Worm (Caenorhabditis elegans): ENCODE data around the gene srbc-43.
A peak's percentile ranks its signal among the peaks of the same experiment; 100 is the strongest.

The srbc-43 gene

ce11 chrV:12819792-12820453 lies 29.6 kb upstream of the srbc-43 start, which contains the start of the genes ZC443.4 and ugt-18:
Gene ZC443.4 (minus strand): TSS chrV:12819886.
Gene ugt-18 (plus strand): TSS chrV:12820260.
- no peak for TF ChIP-seq ceh-83 (GFP tag; optimal IDR thresholded peaks at IDR 0.05)
- no peak for TF ChIP-seq ceh-39 (tag; optimal IDR thresholded peaks at IDR 0.05)
- no peak for TF ChIP-seq mls-2 (tag; optimal IDR thresholded peaks at IDR 0.05)
- no peak for TF ChIP-seq ces-1 (GFP tag; optimal IDR thresholded peaks at IDR 0.05)
- TF ChIP-seq nhr-237 (tag; optimal IDR thresholded peaks at IDR 0.05) = no peak
- TF ChIP-seq mep-1 (tag; optimal IDR thresholded peaks at IDR 0.05) = no peak
- TF ChIP-seq nhr-76 (tag; optimal IDR thresholded peaks at IDR 0.05) = no peak
- no peak for TF ChIP-seq elt-3 (tag; optimal IDR thresholded peaks at IDR 0.05)
- TF ChIP-seq mab-5 (tag; optimal IDR thresholded peaks at IDR 0.05) = no peak
- no peak for TF ChIP-seq bed-3 (GFP tag; optimal IDR thresholded peaks at IDR 0.05)
- no peak for TF ChIP-seq lsy-2 (tag; optimal IDR thresholded peaks at IDR 0.05)

- no peak for TF ChIP-seq ceh-83 (GFP tag; optimal IDR thresholded peaks at IDR 0.05)
- TF ChIP-seq drap-1 (GFP tag; optimal IDR thresholded peaks at IDR 0.05) = no peak
- TF ChIP-seq mep-1 (tag; optimal IDR thresholded peaks at IDR 0.05) = no peak
- peak; percentile 20 for TF ChIP-seq ham-2 (GFP tag; optimal IDR thresholded peaks at IDR 0.05)
Observed at ce11 chrV:12819155-12819554, 28.8 kb upstream of the srbc-43 start.

- TF ChIP-seq ces-1 (GFP tag; optimal IDR thresholded peaks at IDR 0.05) (peak; percentile 96), lsy-2 (tag; optimal IDR thresholded peaks at IDR 0.05) (no peak), sptf-1 (tag; optimal IDR thresholded peaks at IDR 0.05) (no peak)
Observed at ce11 chrV:12818486-12818885, 28.2 kb upstream of the srbc-43 start.

ce11 chrV:12816672-12817071 lies 26.4 kb upstream of the srbc-43 start:
- TF ChIP-seq lin-32 (GFP tag; optimal IDR thresholded peaks at IDR 0.05) (no peak), lsy-2 (tag; optimal IDR thresholded peaks at IDR 0.05) (no peak), ces-1 (GFP tag; optimal IDR thresholded peaks at IDR 0.05) (no peak), mls-2 (tag; optimal IDR thresholded peaks at IDR 0.05) (no peak)

- TF ChIP-seq unc-62 (GFP tag; optimal IDR thresholded peaks at IDR 0.05) = no peak
- no peak for TF ChIP-seq elt-3 (tag; optimal IDR thresholded peaks at IDR 0.05)
- no peak for TF ChIP-seq ztf-11 (tag; optimal IDR thresholded peaks at IDR 0.05)
- TF ChIP-seq elt-1 (tag; optimal IDR thresholded peaks at IDR 0.05; ENCODE audit: borderline replicate concordance, insufficient read depth) = no peak
- TF ChIP-seq hlh-1 (tag; optimal IDR thresholded peaks at IDR 0.05) = no peak
- no peak for TF ChIP-seq lsy-2 (tag; optimal IDR thresholded peaks at IDR 0.05)
- no peak for TF ChIP-seq nhr-2 (tag; optimal IDR thresholded peaks at IDR 0.05)
- no peak for TF ChIP-seq mab-5 (tag; optimal IDR thresholded peaks at IDR 0.05)
Observed at ce11 chrV:12815386-12815785, 25.1 kb upstream of the srbc-43 start.

ce11 chrV:12814481-12814882 lies 24.2 kb upstream of the srbc-43 start:
- TF ChIP-seq ztf-11 (tag; optimal IDR thresholded peaks at IDR 0.05) (peak; percentile 13), ham-2 (GFP tag; optimal IDR thresholded peaks at IDR 0.05) (peak; percentile 75), snpc-4 (tag; optimal IDR thresholded peaks at IDR 0.05) (no peak), hlh-1 (tag; optimal IDR thresholded peaks at IDR 0.05) (peak; percentile 82), tbx-8 (GFP tag; optimal IDR thresholded peaks at IDR 0.05) (no peak), unc-62 (GFP tag; optimal IDR thresholded peaks at IDR 0.05) (peak; percentile 55), ces-1 (GFP tag; optimal IDR thresholded peaks at IDR 0.05) (peak; percentile 39), lsy-2 (tag; optimal IDR thresholded peaks at IDR 0.05) (peak; percentile 9), sptf-1 (tag; optimal IDR thresholded peaks at IDR 0.05) (peak; percentile 47), elt-3 (tag; optimal IDR thresholded peaks at IDR 0.05) (no peak), nhr-237 (tag; optimal IDR thresholded peaks at IDR 0.05) (no peak), pha-4 (tag; optimal IDR thresholded peaks at IDR 0.05) (peak; percentile 69), drap-1 (GFP tag; optimal IDR thresholded peaks at IDR 0.05) (peak; percentile 40), mls-2 (tag; optimal IDR thresholded peaks at IDR 0.05) (no peak), unc-120 (tag; optimal IDR thresholded peaks at IDR 0.05; ENCODE audit: poor library complexity, severe bottlenecking) (peak; percentile 85)

- TF ChIP-seq ceh-43 (GFP tag; optimal IDR thresholded peaks at IDR 0.05) (no peak), nhr-28 (tag; optimal IDR thresholded peaks at IDR 0.05) (no peak), mls-2 (tag; optimal IDR thresholded peaks at IDR 0.05) (no peak), elt-3 (tag; optimal IDR thresholded peaks at IDR 0.05) (no peak), sem-2 (GFP tag; optimal IDR thresholded peaks at IDR 0.05) (no peak), bed-3 (GFP tag; optimal IDR thresholded peaks at IDR 0.05) (no peak), snpc-4 (tag; optimal IDR thresholded peaks at IDR 0.05) (no peak), tbx-8 (GFP tag; optimal IDR thresholded peaks at IDR 0.05) (no peak), nhr-2 (tag; optimal IDR thresholded peaks at IDR 0.05) (no peak)
Observed at ce11 chrV:12814022-12814421, 23.7 kb upstream of the srbc-43 start, which contains the start of gene ZC443.3. Gene ZC443.3 (minus strand): TSS chrV:12814122.
